Worm (Caenorhabditis elegans): ENCODE results near the gene pdr-1.

The pdr-1 gene

ce11 chrIII:13766704-13767323 lies 4.5 kb upstream of the pdr-1 start (continued):
- TF ChIP-seq tbp1 (GFP tag; optimal IDR thresholded peaks at IDR 0.05) (peak; percentile 25), B0019.2 (GFP tag; conservative IDR thresholded peaks at IDR 0.05) (no peak), snpc-1.1 (tag; optimal IDR thresholded peaks at IDR 0.05; ENCODE audit: insufficient read depth) (no peak), egl-44 (GFP tag; IDR thresholded peaks at IDR 0.05) (no peak), pha-4 (tag; optimal IDR thresholded peaks at IDR 0.05) (no peak), lsl-1 (GFP tag; optimal IDR thresholded peaks at IDR 0.05) (no peak), let-526 (GFP tag; IDR thresholded peaks at IDR 0.05) (no peak), ccch-3 (GFP tag; optimal IDR thresholded peaks at IDR 0.05) (no peak), Y56A3A.18 (GFP tag; IDR thresholded peaks at IDR 0.05) (no peak), unc-130 (GFP tag; optimal IDR thresholded peaks at IDR 0.05) (no peak), nhr-27 (tag; optimal IDR thresholded peaks at IDR 0.05) (no peak), efl-1 (GFP tag; optimal IDR thresholded peaks at IDR 0.05) (no peak), F55B11.4 (tag; optimal IDR thresholded peaks at IDR 0.05; ENCODE audit: borderline replicate concordance, insufficient read depth) (no peak), somi-1 (GFP tag; optimal IDR thresholded peaks at IDR 0.05) (no peak), ztf-3 (GFP tag; optimal IDR thresholded peaks at IDR 0.05) (no peak), ceh-79 (tag; optimal IDR thresholded peaks at IDR 0.05) (no peak), rpc-1 (optimal IDR thresholded peaks at IDR 0.05) (no peak), rpc-1 (tag; optimal IDR thresholded peaks at IDR 0.05) (no peak), mxl-1 (tag; optimal IDR thresholded peaks at IDR 0.05) (no peak), hrde-1 (tag; optimal IDR thresholded peaks at IDR 0.05; ENCODE audit: borderline replicate concordance) (no peak), pbrm-1 (GFP tag; IDR thresholded peaks at IDR 0.05) (no peak), F49E8.2 (tag; optimal IDR thresholded peaks at IDR 0.05; ENCODE audit: insufficient read depth) (no peak), B0336.3 (GFP tag; IDR thresholded peaks at IDR 0.05) (no peak), rec-8 (tag; optimal IDR thresholded peaks at IDR 0.05) (no peak), D2030.7 (GFP tag; IDR thresholded peaks at IDR 0.05) (no peak), ztf-25 (GFP tag; IDR thresholded peaks at IDR 0.05) (no peak), nhr-80 (tag; optimal IDR thresholded peaks at IDR 0.05) (peak; percentile 66), Y67H2A.10 (GFP tag; conservative IDR thresholded peaks at IDR 0.05) (no peak), nfya-2 (GFP tag; IDR thresholded peaks at IDR 0.05) (no peak)

- TF ChIP-seq ztf-25 (GFP tag; IDR thresholded peaks at IDR 0.05) (no peak), lin-40 (tag; optimal IDR thresholded peaks at IDR 0.05) (no peak), Y56A3A.18 (GFP tag; IDR thresholded peaks at IDR 0.05) (0 out of 2 replicates have a peak, but pooled peaks have one; percentile 18), ztf-6 (GFP tag; IDR thresholded peaks at IDR 0.05) (no peak), lin-26 (GFP tag; IDR thresholded peaks at IDR 0.05) (no peak), B0019.2 (GFP tag; conservative IDR thresholded peaks at IDR 0.05) (no peak), snpc-1.1 (tag; optimal IDR thresholded peaks at IDR 0.05; ENCODE audit: insufficient read depth) (peak; percentile 9), ceh-79 (tag; optimal IDR thresholded peaks at IDR 0.05) (no peak), F10E7.11 (tag; optimal IDR thresholded peaks at IDR 0.05) (no peak), T07F8.4 (tag; optimal IDR thresholded peaks at IDR 0.05) (no peak), D2030.7 (GFP tag; IDR thresholded peaks at IDR 0.05) (no peak; the same call in 1 of the 2 replicates), madf-3 (GFP tag; IDR thresholded peaks at IDR 0.05) (no peak), ceh-91 (GFP tag; IDR thresholded peaks at IDR 0.05) (0 out of 2 replicates have a peak, but pooled peaks have one; percentile 23), hmg-1.2 (GFP tag; IDR thresholded peaks at IDR 0.05) (no peak), ztf-3 (GFP tag; optimal IDR thresholded peaks at IDR 0.05) (no peak), Y79H2A.3 (GFP tag; conservative IDR thresholded peaks at IDR 0.05) (no peak), B0336.3 (GFP tag; IDR thresholded peaks at IDR 0.05) (no peak), die-1 (tag; optimal IDR thresholded peaks at IDR 0.05) (no peak), F33H1.4 (GFP tag; IDR thresholded peaks at IDR 0.05) (peak; percentile 76), C17E4.6 (GFP tag; IDR thresholded peaks at IDR 0.05) (no peak), mel-28 (tag; optimal IDR thresholded peaks at IDR 0.05; ENCODE audit: borderline replicate concordance) (no peak), attf-6 (GFP tag; IDR thresholded peaks at IDR 0.05) (no peak), lir-1 (GFP tag; conservative IDR thresholded peaks at IDR 0.05) (no peak), nfyb-1 (GFP tag; IDR thresholded peaks at IDR 0.05) (no peak), madf-10 (tag; optimal IDR thresholded peaks at IDR 0.05) (no peak)
Observed at ce11 chrIII:13768074-13768662, 3.1 kb upstream of the pdr-1 start, which contains the start of gene rml-1. TSS of gene rml-1 (minus strand) at chrIII:13768092.

Data from whole organism, young adult.